Fruit fly (Drosophila melanogaster) whole organism: ENCODE results near the gene Cpr35B.

ENCODE experiments used
- Dll ChIP-seq: fragments of >200 bp; optimal IDR thresholded peaks from 2 replicates; lab custom pipeline; 2017
- psq ChIP-seq: fragments of >200 bp; optimal IDR thresholded peaks from 2 replicates; lab custom pipeline; 2017

- TF ChIP-seq Dll (no peak), psq (lab: Kevin White, UChicago) (no peak)
Measured at dm6 chr2L:14417231-14417630, 7.8 kb downstream of the Cpr35B start, which contains the start of gene Pburs.
